Worm (Caenorhabditis elegans) whole organism, mixed stage, embryonic: Measurements from ENCODE around the gene Y38E10A.8.

ENCODE experiments used
- M03D4.4 ChIP-seq: sonication (generic microtip); optimal IDR thresholded peaks from 2 replicates; lab custom pipeline; 2017; ENCODE audit warnings: mild to moderate bottlenecking, missing genetic modification characterization, missing compliant biosample characterization
- bed-3 ChIP-seq: fragments of 200-800 bp; sonication (Bioruptor generic); optimal IDR thresholded peaks from 3 replicates; lab custom pipeline; 2018; ENCODE audit warnings: mild to moderate bottlenecking, missing genetic modification characterization, moderate library complexity, missing compliant biosample characterization
- blmp-1 ChIP-seq: fragments of 150-350 bp; optimal IDR thresholded peaks from 2 replicates; lab custom pipeline; 2014; ENCODE audit warnings: missing biosample characterization, missing genetic modification characterization
- ceh-39 ChIP-seq: fragments of 150-350 bp; optimal IDR thresholded peaks from 2 replicates; lab custom pipeline; 2014; ENCODE audit warnings: missing biosample characterization, missing genetic modification characterization
- ceh-43 ChIP-seq: fragments of 200-800 bp; sonication (Bioruptor generic); optimal IDR thresholded peaks from 2 replicates; lab custom pipeline; 2018; ENCODE audit warnings: mild to moderate bottlenecking, missing genetic modification characterization, moderate library complexity, missing compliant biosample characterization
- ceh-83 ChIP-seq: fragments of 200-800 bp; sonication (Bioruptor generic); optimal IDR thresholded peaks from 2 replicates; lab custom pipeline; 2018; ENCODE audit warnings: mild to moderate bottlenecking, missing genetic modification characterization, missing compliant biosample characterization
- ces-1 ChIP-seq: fragments of 150-350 bp; optimal IDR thresholded peaks from 2 replicates; lab custom pipeline; 2014; ENCODE audit warnings: missing biosample characterization, missing genetic modification reagents, missing genetic modification characterization
- cnd-1 ChIP-seq: fragments of 200-800 bp; sonication (Bioruptor generic); optimal IDR thresholded peaks from 2 replicates; lab custom pipeline; 2018; ENCODE audit warnings: mild to moderate bottlenecking, missing genetic modification characterization, missing compliant biosample characterization
- drap-1 ChIP-seq: fragments of 200-800 bp; sonication (Bioruptor generic); optimal IDR thresholded peaks from 3 replicates; lab custom pipeline; 2018; ENCODE audit warnings: mild to moderate bottlenecking, missing genetic modification characterization, missing compliant biosample characterization
- elt-1 ChIP-seq: sonication (generic microtip); optimal IDR thresholded peaks from 2 replicates; lab custom pipeline; 2017; ENCODE audit warnings: missing genetic modification characterization, mild to moderate bottlenecking, missing compliant biosample characterization, antibody characterized with exemption, moderate library complexity, borderline replicate concordance; ENCODE audit not compliant: insufficient read depth
- elt-3 ChIP-seq: fragments of 150-350 bp; optimal IDR thresholded peaks from 2 replicates; lab custom pipeline; 2014; ENCODE audit warnings: missing biosample characterization, missing genetic modification characterization
- flh-1 ChIP-seq: fragments of 200-800 bp; sonication (Bioruptor generic); optimal IDR thresholded peaks from 2 replicates; lab custom pipeline; 2018; ENCODE audit warnings: mild to moderate bottlenecking, missing genetic modification characterization, moderate library complexity, missing compliant biosample characterization
- ham-2 ChIP-seq: fragments of 200-800 bp; sonication (Bioruptor generic); optimal IDR thresholded peaks from 2 replicates; lab custom pipeline; 2018; ENCODE audit warnings: mild to moderate bottlenecking, missing genetic modification characterization, missing compliant biosample characterization
- hlh-1 ChIP-seq: fragments of 150-350 bp; optimal IDR thresholded peaks from 2 replicates; lab custom pipeline; 2014; ENCODE audit warnings: missing biosample characterization, missing genetic modification reagents, missing genetic modification characterization
- lin-13 ChIP-seq: fragments of 150-350 bp; optimal IDR thresholded peaks from 2 replicates; lab custom pipeline; 2014; ENCODE audit warnings: missing biosample characterization, missing genetic modification characterization
- lin-32 ChIP-seq: fragments of 200-800 bp; sonication (Bioruptor generic); optimal IDR thresholded peaks from 2 replicates; lab custom pipeline; 2018; ENCODE audit warnings: mild to moderate bottlenecking, missing genetic modification characterization, missing compliant biosample characterization
- lsy-2 ChIP-seq: fragments of 150-350 bp; optimal IDR thresholded peaks from 2 replicates; lab custom pipeline; 2014; ENCODE audit warnings: missing biosample characterization, missing genetic modification characterization
- mab-5 ChIP-seq: fragments of 150-350 bp; optimal IDR thresholded peaks from 2 replicates; lab custom pipeline; 2014; ENCODE audit warnings: missing biosample characterization, missing genetic modification characterization
- mep-1 ChIP-seq: fragments of 150-350 bp; optimal IDR thresholded peaks from 2 replicates; lab custom pipeline; 2017; ENCODE audit warnings: missing biosample characterization, missing genetic modification reagents, missing genetic modification characterization, inconsistent platforms
- mls-2 ChIP-seq: sonication (generic microtip); optimal IDR thresholded peaks from 2 replicates; lab custom pipeline; 2016; ENCODE audit warnings: mild to moderate bottlenecking, missing genetic modification characterization, moderate library complexity, missing compliant biosample characterization
- nhr-2 ChIP-seq: fragments of 150-350 bp; optimal IDR thresholded peaks from 2 replicates; lab custom pipeline; 2014; ENCODE audit warnings: missing biosample characterization, missing genetic modification characterization
- nhr-237 ChIP-seq: fragments of 150-350 bp; optimal IDR thresholded peaks from 2 replicates; lab custom pipeline; 2014; ENCODE audit warnings: missing biosample characterization, missing genetic modification characterization
- nhr-28 ChIP-seq: fragments of 150-350 bp; optimal IDR thresholded peaks from 2 replicates; lab custom pipeline; 2014; ENCODE audit warnings: missing biosample characterization, missing genetic modification characterization
- nhr-76 ChIP-seq: sonication (generic microtip); optimal IDR thresholded peaks from 2 replicates; lab custom pipeline; 2017; ENCODE audit warnings: missing biosample characterization, missing genetic modification characterization
- sem-2 ChIP-seq: fragments of 200-800 bp; sonication (Bioruptor generic); optimal IDR thresholded peaks from 2 replicates; lab custom pipeline; 2018; ENCODE audit warnings: mild to moderate bottlenecking, missing genetic modification characterization, missing compliant biosample characterization
- snpc-4 ChIP-seq: fragments of 150-350 bp; optimal IDR thresholded peaks from 2 replicates; lab custom pipeline; 2014; ENCODE audit warnings: missing biosample characterization, missing genetic modification characterization
- sptf-1 ChIP-seq: sonication (generic microtip); optimal IDR thresholded peaks from 2 replicates; lab custom pipeline; 2017; ENCODE audit warnings: mild to moderate bottlenecking, missing genetic modification characterization, moderate library complexity, missing compliant biosample characterization
- tbx-8 ChIP-seq: fragments of 200-800 bp; sonication (Bioruptor generic); optimal IDR thresholded peaks from 2 replicates; lab custom pipeline; 2018; ENCODE audit warnings: mild to moderate bottlenecking, missing genetic modification characterization, moderate library complexity, missing compliant biosample characterization
- unc-120 ChIP-seq: sonication (generic microtip); optimal IDR thresholded peaks from 2 replicates; lab custom pipeline; 2017; ENCODE audit warnings: missing genetic modification characterization, missing compliant biosample characterization; ENCODE audit not compliant: poor library complexity, severe bottlenecking
- unc-39 ChIP-seq: fragments of 150-350 bp; optimal IDR thresholded peaks from 2 replicates; lab custom pipeline; 2014; ENCODE audit warnings: missing biosample characterization, missing genetic modification characterization
- unc-62 ChIP-seq: fragments of 150-350 bp; optimal IDR thresholded peaks from 2 replicates; lab custom pipeline; 2014; ENCODE audit warnings: missing biosample characterization, missing genetic modification reagents, missing genetic modification characterization
- ztf-11 ChIP-seq: fragments of 150-350 bp; optimal IDR thresholded peaks from 2 replicates; lab custom pipeline; 2014; ENCODE audit warnings: missing biosample characterization, missing genetic modification characterization

Y38E10A.8 gene

DNA sequence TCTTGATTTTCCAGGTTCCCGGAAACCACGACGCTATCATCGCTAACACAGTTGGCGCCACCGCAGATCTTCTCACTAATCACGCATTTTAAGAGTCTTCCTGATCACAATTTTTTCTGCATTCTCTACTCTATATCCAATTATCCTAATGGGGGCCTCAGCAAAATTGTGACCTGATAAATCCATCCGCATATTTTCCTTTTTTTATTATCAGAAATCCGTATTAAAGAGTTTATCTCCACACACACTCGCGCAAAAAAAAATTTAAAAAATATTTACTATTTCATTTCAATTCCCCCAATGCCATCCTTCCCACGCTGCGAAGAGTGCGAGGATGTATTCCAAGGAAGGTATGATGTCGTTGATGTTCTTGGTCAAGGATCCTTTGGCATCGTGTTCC, at the start of gene Y38E10A.8:
Gene Y38E10A.8 (plus strand): TSS at position 301 of the 400 bp plus-strand sequence.
- TF ChIP-seq mls-2 (tag; lab: Kevin White, UChicago) (no peak), elt-3 (tag; lab: Kevin White, UChicago) (no peak), ceh-83 (GFP tag; lab: Kevin White, UChicago) (no peak), snpc-4 (tag; lab: Kevin White, UChicago) (no peak), lin-32 (GFP tag; lab: Kevin White, UChicago) (no peak), ceh-39 (tag; lab: Kevin White, UChicago) (no peak)

DNA sequence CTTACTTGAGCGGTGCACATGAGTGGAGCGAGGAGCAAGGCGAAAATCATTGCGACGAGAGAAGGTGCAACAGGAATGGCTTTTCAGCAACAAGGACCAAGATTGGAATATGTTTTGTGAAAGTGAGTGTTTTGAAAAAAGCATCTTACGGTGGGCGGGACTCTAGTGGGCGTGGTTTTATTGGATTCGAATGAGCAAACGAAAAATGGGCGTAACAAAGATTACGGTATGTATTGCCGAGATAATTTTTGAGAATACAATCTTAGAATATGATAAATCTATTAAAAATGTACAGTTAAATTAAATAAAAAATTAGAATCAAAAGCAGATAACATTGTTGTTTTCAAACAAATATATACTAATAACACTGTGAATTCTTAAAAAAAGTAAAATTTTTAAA, 46.8 kb upstream of the Y38E10A.8 start, which contains the start of gene F49C5.12:
Gene F49C5.12 (minus strand): TSS at position 101 of the 400 bp plus-strand sequence.
- no peak for TF ChIP-seq ceh-43 (GFP tag; lab: Kevin White, UChicago)
- no peak for TF ChIP-seq unc-39
- no peak for TF ChIP-seq ztf-11 (tag; lab: Kevin White, UChicago)
- TF ChIP-seq flh-1 (GFP tag; lab: Kevin White, UChicago): no peak
- TF ChIP-seq nhr-237 (tag; lab: Kevin White, UChicago): no peak
- no peak for TF ChIP-seq tbx-8 (GFP tag; lab: Kevin White, UChicago)
- no peak for TF ChIP-seq lsy-2 (tag; lab: Kevin White, UChicago)

DNA sequence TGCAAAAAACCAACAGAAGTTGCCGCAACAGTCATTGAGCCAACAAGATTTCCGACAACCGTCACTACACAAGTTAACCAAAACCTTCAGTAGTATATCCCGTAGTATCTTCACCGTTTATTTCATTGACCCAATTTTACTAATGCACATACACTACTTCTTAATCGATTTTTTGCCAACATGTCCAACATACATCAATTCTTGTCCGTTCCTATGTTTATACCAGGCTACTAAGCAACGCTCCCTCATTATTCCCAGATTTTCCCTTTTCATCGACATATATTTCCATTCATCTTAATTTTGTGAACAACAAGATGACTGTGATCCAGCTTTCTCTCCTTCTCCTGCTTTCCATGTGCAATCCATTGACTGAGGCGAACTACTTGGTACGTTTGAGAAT, 41.1 kb upstream of the Y38E10A.8 start, which contains the start of gene F49C5.7:
Gene F49C5.7 (plus strand): TSS at position 301 of the 400 bp plus-strand sequence.
- no peak for TF ChIP-seq ceh-43 (GFP tag; lab: Kevin White, UChicago)
- TF ChIP-seq nhr-76: no peak
- no peak for TF ChIP-seq ces-1 (GFP tag; lab: Kevin White, UChicago)
- no peak for TF ChIP-seq sptf-1
- no peak for TF ChIP-seq ceh-39 (tag; lab: Kevin White, UChicago)
- no peak for TF ChIP-seq mls-2 (tag; lab: Kevin White, UChicago)
- TF ChIP-seq bed-3 (GFP tag; lab: Kevin White, UChicago): no peak
- no peak for TF ChIP-seq blmp-1 (tag; lab: Kevin White, UChicago)
- no peak for TF ChIP-seq M03D4.4 (tag; lab: Kevin White, UChicago)
- TF ChIP-seq nhr-237 (tag; lab: Kevin White, UChicago): no peak
- no peak for TF ChIP-seq mep-1 (tag; lab: Kevin White, UChicago)
- TF ChIP-seq hlh-1 (tag; lab: Kevin White, UChicago): no peak
- TF ChIP-seq cnd-1: no peak
- no peak for TF ChIP-seq flh-1 (GFP tag; lab: Kevin White, UChicago)
- no peak for TF ChIP-seq nhr-2 (tag; lab: Kevin White, UChicago)
- no peak for TF ChIP-seq unc-120 (tag; lab: Kevin White, UChicago)
- no peak for TF ChIP-seq unc-62 (GFP tag; lab: Kevin White, UChicago)
- TF ChIP-seq mab-5 (tag; lab: Kevin White, UChicago): no peak
- TF ChIP-seq elt-3 (tag; lab: Kevin White, UChicago): no peak

DNA sequence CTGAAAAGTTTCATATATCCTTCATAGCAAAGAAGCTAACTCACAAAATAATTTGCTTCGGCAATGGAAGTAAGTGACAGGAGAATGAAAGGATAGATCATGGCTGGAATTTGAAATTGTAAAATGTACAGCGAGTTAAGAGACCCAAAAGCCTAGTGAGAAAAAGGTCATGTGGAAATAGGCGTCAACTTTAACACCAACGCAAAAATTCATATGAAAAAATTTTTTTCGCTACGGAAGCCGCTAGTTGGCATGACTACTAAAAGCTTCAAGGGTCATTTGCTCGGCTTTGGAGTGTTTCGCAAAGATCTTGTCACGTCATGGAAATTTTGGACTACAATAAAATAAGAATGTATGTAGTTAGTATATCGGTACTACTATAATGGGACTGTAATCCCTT, 36.5 kb upstream of the Y38E10A.8 start, which contains the start of gene Y38E10A.1:
Gene Y38E10A.1 (minus strand): TSS at position 101 of the 400 bp plus-strand sequence.
- TF ChIP-seq lin-13 (tag; lab: Kevin White, UChicago) (no peak), unc-39 (no peak), blmp-1 (tag; lab: Kevin White, UChicago) (no peak), sem-2 (GFP tag; lab: Kevin White, UChicago) (no peak), sptf-1 (no peak), mab-5 (tag; lab: Kevin White, UChicago) (no peak), elt-1 (no peak), cnd-1 (no peak), tbx-8 (GFP tag; lab: Kevin White, UChicago) (no peak), ceh-39 (tag; lab: Kevin White, UChicago) (no peak), drap-1 (GFP tag; lab: Kevin White, UChicago) (no peak), flh-1 (GFP tag; lab: Kevin White, UChicago) (no peak), nhr-28 (tag; lab: Kevin White, UChicago) (no peak), M03D4.4 (tag; lab: Kevin White, UChicago) (no peak), hlh-1 (tag; lab: Kevin White, UChicago) (no peak), mep-1 (tag; lab: Kevin White, UChicago) (no peak)

DNA sequence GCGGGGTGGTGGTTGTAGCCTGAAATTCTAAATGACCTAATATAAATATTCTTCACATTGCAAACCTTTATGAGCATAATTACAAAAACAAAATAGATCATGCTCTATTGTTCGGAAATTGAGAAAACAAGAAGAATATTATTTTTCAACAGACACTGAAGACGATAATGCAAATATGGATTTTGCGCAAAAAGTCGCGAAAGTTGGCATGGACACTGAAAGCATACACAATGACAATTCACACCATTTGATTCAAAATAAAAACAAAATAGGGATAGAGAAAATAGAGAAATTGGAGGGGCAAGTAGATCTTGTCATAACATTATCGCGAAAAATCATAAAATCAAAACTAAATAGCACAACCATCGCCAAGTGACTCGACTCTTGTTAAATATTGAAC, 34.2 kb upstream of the Y38E10A.8 start, which contains the start of gene Y38E10A.35:
Gene Y38E10A.35 (minus strand): TSS at position 101 of the 400 bp plus-strand sequence.
- TF ChIP-seq tbx-8 (GFP tag; lab: Kevin White, UChicago) (no peak), ham-2 (no peak), cnd-1 (no peak)
